Fruit fly (Drosophila melanogaster): ENCODE results near the gene mkg-p.

Gene mkg-p

dm6 chr3L:8356196-8356595 lies 48.9 kb downstream of the mkg-p start, which contains the start of gene Culd:
Gene Culd, minus strand, starts transcription at chr3L:8356296.
- no peak for TF ChIP-seq noc (tag; optimal IDR thresholded peaks at IDR 0.05)
